Fruit fly (Drosophila melanogaster) whole organism, embryonic: ENCODE measurements around the gene CG12096.
A peak's percentile ranks its signal among the peaks of the same experiment; 100 is the strongest.

Experiments used
- Adf1 ChIP-seq: fragments of 200-800 bp; sonication (Bioruptor generic); IDR thresholded peaks from 2 replicates; pipeline ENCODE4 v1.3.6; 2022; ENCODE audit warnings: missing biosample characterization, missing genetic modification characterization
- Bdp1 ChIP-seq: fragments of 200-800 bp; sonication (Bioruptor generic); optimal IDR thresholded peaks from 3 replicates; lab custom pipeline; 2016; ENCODE audit warnings: missing biosample characterization, missing genetic modification characterization
- Bgb ChIP-seq: fragments of 200-800 bp; sonication (Bioruptor generic); IDR thresholded peaks from 2 replicates; pipeline ENCODE4 v1.3.6; 2022; ENCODE audit warnings: missing biosample characterization, missing genetic modification characterization; ENCODE audit not compliant: partially characterized antibody
- CG10654 ChIP-seq: fragments of 200-800 bp; sonication (Bioruptor generic); optimal IDR thresholded peaks from 2 replicates; lab custom pipeline; 2016; ENCODE audit warnings: missing biosample characterization, missing genetic modification characterization
- CG11504 ChIP-seq: fragments of 200-800 bp; sonication (Bioruptor generic); optimal IDR thresholded peaks from 3 replicates; lab custom pipeline; 2019; ENCODE audit warnings: missing biosample characterization, mild to moderate bottlenecking, missing genetic modification characterization, moderate library complexity
- CG1233 ChIP-seq: fragments of 200-800 bp; sonication (Bioruptor generic); optimal IDR thresholded peaks from 4 replicates; lab custom pipeline; 2018; ENCODE audit warnings: missing biosample characterization, mild to moderate bottlenecking, missing genetic modification characterization
- CG13287 ChIP-seq: fragments of 200-800 bp; sonication (Bioruptor generic); IDR thresholded peaks from 2 replicates; pipeline ENCODE4 v1.3.6; 2022; ENCODE audit warnings: missing biosample characterization, missing genetic modification characterization; ENCODE audit not compliant: partially characterized antibody
- CG14050 ChIP-seq: fragments of 200-800 bp; sonication (Bioruptor generic); IDR thresholded peaks from 3 replicates; pipeline ENCODE4 v1.3.6; 2022; ENCODE audit warnings: missing biosample characterization, missing genetic modification characterization
- CG17361 ChIP-seq: fragments of 200-800 bp; sonication (Bioruptor generic); IDR thresholded peaks from 3 replicates; pipeline ENCODE4 v1.3.6; 2022; ENCODE audit warnings: missing biosample characterization, missing genetic modification characterization
- CG18011 ChIP-seq: fragments of 200-800 bp; sonication (Bioruptor generic); optimal IDR thresholded peaks from 2 replicates; lab custom pipeline; 2017; ENCODE audit warnings: missing biosample characterization, missing genetic modification characterization, mild to moderate bottlenecking, moderate library complexity, missing genotype
- CG32772 ChIP-seq: fragments of 200-800 bp; sonication (Bioruptor generic); IDR thresholded peaks from 2 replicates; pipeline ENCODE4 v1.3.6; 2022; ENCODE audit warnings: missing biosample characterization, missing genetic modification characterization
- CG4404 ChIP-seq: fragments of 200-800 bp; sonication (Bioruptor generic); IDR thresholded peaks from 2 replicates; pipeline ENCODE4 v1.3.6; 2022; ENCODE audit warnings: missing biosample characterization, missing genetic modification characterization
- CG7963 ChIP-seq: fragments of 200-800 bp; sonication (Bioruptor generic); IDR thresholded peaks from 3 replicates; pipeline ENCODE4 v1.3.6; 2022; ENCODE audit warnings: missing biosample characterization, missing genetic modification characterization; ENCODE audit not compliant: partially characterized antibody
- CG7987 ChIP-seq: fragments of 200-800 bp; sonication (Bioruptor generic); optimal IDR thresholded peaks from 2 replicates; lab custom pipeline; 2018; ENCODE audit warnings: missing biosample characterization, mild to moderate bottlenecking, missing genetic modification characterization, moderate library complexity
- CG8089 ChIP-seq: fragments of 200-800 bp; sonication (Bioruptor generic); optimal IDR thresholded peaks from 3 replicates; lab custom pipeline; 2016; ENCODE audit warnings: missing biosample characterization, missing genetic modification characterization
- CG9609 ChIP-seq: fragments of 200-800 bp; sonication (Bioruptor generic); optimal IDR thresholded peaks from 3 replicates; lab custom pipeline; 2016; ENCODE audit warnings: missing biosample characterization, missing genetic modification characterization
- CTCF ChIP-seq: fragments of 200-800 bp; sonication (Bioruptor generic); optimal IDR thresholded peaks from 2 replicates; lab custom pipeline; 2017; ENCODE audit warnings: missing biosample characterization, mild to moderate bottlenecking, missing genetic modification characterization, moderate library complexity
- Deaf1 ChIP-seq: fragments of 200-800 bp; optimal IDR thresholded peaks from 3 replicates; lab custom pipeline; 2019; ENCODE audit warnings: missing biosample characterization, mild to moderate bottlenecking, missing genetic modification characterization, moderate library complexity
- Dip2 ChIP-seq: fragments of 200-800 bp; sonication (Bioruptor generic); IDR thresholded peaks from 2 replicates; pipeline ENCODE4 v1.3.6; 2022; ENCODE audit warnings: missing biosample characterization, missing genetic modification characterization
- E2f1 ChIP-seq: fragments of 200-800 bp; sonication (Bioruptor generic); IDR thresholded peaks from 2 replicates; pipeline ENCODE4 v1.3.6; 2022; ENCODE audit warnings: missing biosample characterization, missing genetic modification characterization
- Elba2 ChIP-seq: fragments of 200-800 bp; sonication (Bioruptor generic); optimal IDR thresholded peaks from 3 replicates; lab custom pipeline; 2016; ENCODE audit warnings: missing biosample characterization, missing genetic modification characterization
- HLH3B ChIP-seq: fragments of 200-800 bp; sonication (Bioruptor generic); IDR thresholded peaks from 2 replicates; pipeline ENCODE4 v1.3.6; 2022; ENCODE audit warnings: missing biosample characterization, missing genetic modification characterization
- Hsf ChIP-seq: fragments of 200-800 bp; sonication (Bioruptor generic); optimal IDR thresholded peaks from 3 replicates; lab custom pipeline; 2016; ENCODE audit warnings: missing biosample characterization, missing genetic modification characterization
- Spps ChIP-seq: fragments of 200-800 bp; sonication (Bioruptor generic); optimal IDR thresholded peaks from 2 replicates; lab custom pipeline; 2018; ENCODE audit warnings: missing biosample characterization, mild to moderate bottlenecking, missing genetic modification characterization
- Sry-δ ChIP-seq: fragments of 200-800 bp; sonication (Bioruptor generic); optimal IDR thresholded peaks from 2 replicates; lab custom pipeline; 2016; ENCODE audit warnings: missing biosample characterization, missing genetic modification characterization
- Stat92E ChIP-seq, 3 experiments: fragments of >200 bp in 2 of 3; fragments of 200-800 bp in 1 of 3; sonication (Bioruptor generic) in 1 of 3; optimal IDR thresholded peaks; 2 replicates each; lab custom pipeline; 2017 to 2019; ENCODE audit warnings: missing biosample characterization in 3 of 3, missing genetic modification characterization in 3 of 3, mild to moderate bottlenecking in 1 of 3, moderate library complexity in 1 of 3
- bab2 ChIP-seq: fragments of 200-800 bp; sonication (Bioruptor generic); optimal IDR thresholded peaks from 2 replicates; lab custom pipeline; 2016; ENCODE audit warnings: missing biosample characterization, missing genetic modification characterization
- bcd ChIP-seq: fragments of 200-800 bp; sonication (Bioruptor generic); optimal IDR thresholded peaks from 2 replicates; lab custom pipeline; 2017; ENCODE audit warnings: missing biosample characterization, mild to moderate bottlenecking, missing genetic modification characterization
- cas ChIP-seq: fragments of 200-800 bp; sonication (Bioruptor generic); IDR thresholded peaks from 2 replicates; pipeline ENCODE4 v1.3.6; 2022; ENCODE audit warnings: missing biosample characterization, missing genetic modification characterization
- chif ChIP-seq, 2 experiments: fragments of 200-800 bp; sonication (Bioruptor generic); optimal IDR thresholded peaks; 3 replicates each; lab custom pipeline; 2016; ENCODE audit warnings: missing biosample characterization in 2 of 2, missing genetic modification characterization in 2 of 2
- crp ChIP-seq, 2 experiments: fragments of 200-800 bp; sonication (Bioruptor generic); optimal IDR thresholded peaks; 2 replicates in 1 of 2; 3 replicates in 1 of 2; lab custom pipeline; 2017; ENCODE audit warnings: missing biosample characterization in 2 of 2, missing genetic modification characterization in 2 of 2, mild to moderate bottlenecking in 1 of 2, moderate library complexity in 1 of 2
- disco-r ChIP-seq: fragments of 200-800 bp; sonication (Bioruptor generic); optimal IDR thresholded peaks from 2 replicates; lab custom pipeline; 2016; ENCODE audit warnings: missing biosample characterization, missing genetic modification characterization
- dmrt99B ChIP-seq: fragments of 200-800 bp; sonication (Bioruptor generic); optimal IDR thresholded peaks from 2 replicates; lab custom pipeline; 2018; ENCODE audit warnings: missing biosample characterization, mild to moderate bottlenecking, missing genetic modification characterization, moderate library complexity
- ems ChIP-seq: fragments of 200-800 bp; sonication (Bioruptor generic); optimal IDR thresholded peaks from 3 replicates; lab custom pipeline; 2016; ENCODE audit warnings: missing biosample characterization, missing genetic modification characterization
- fu2 ChIP-seq: fragments of 200-800 bp; sonication (Bioruptor generic); optimal IDR thresholded peaks from 2 replicates; lab custom pipeline; 2016; ENCODE audit warnings: missing biosample characterization, missing genetic modification characterization
- gcm2 ChIP-seq: fragments of 200-800 bp; sonication (Bioruptor generic); optimal IDR thresholded peaks from 2 replicates; lab custom pipeline; 2016; ENCODE audit warnings: missing biosample characterization, missing genetic modification characterization
- ham ChIP-seq: fragments of 200-800 bp; sonication (Bioruptor generic); IDR thresholded peaks from 2 replicates; pipeline ENCODE4 v1.3.6; 2022; ENCODE audit warnings: missing biosample characterization, missing genetic modification characterization
- klu ChIP-seq: fragments of 200-800 bp; sonication (Bioruptor generic); IDR thresholded peaks from 2 replicates; pipeline ENCODE4 v1.3.6; 2022; ENCODE audit warnings: missing biosample characterization, missing genetic modification characterization
- lov ChIP-seq, 2 experiments: fragments of 200-800 bp in 1 of 2; fragments of >200 bp in 1 of 2; sonication (Bioruptor generic) in 1 of 2; IDR thresholded peaks in 1 of 2; optimal IDR thresholded peaks in 1 of 2; 2 replicates in 1 of 2; 3 replicates in 1 of 2; pipeline versions ENCODE4 v1.3.6 to Lab custom; 2017 to 2022; ENCODE audit warnings: missing biosample characterization in 1 of 2, missing genetic modification characterization in 1 of 2
- nerfin-1 ChIP-seq: fragments of 200-800 bp; sonication (Bioruptor generic); optimal IDR thresholded peaks from 3 replicates; lab custom pipeline; 2019; ENCODE audit warnings: missing biosample characterization, mild to moderate bottlenecking, missing genetic modification characterization, moderate library complexity
- odd ChIP-seq: fragments of 200-800 bp; sonication (Bioruptor generic); optimal IDR thresholded peaks from 2 replicates; lab custom pipeline; 2017; ENCODE audit warnings: missing biosample characterization, mild to moderate bottlenecking, missing genetic modification characterization
- org-1 ChIP-seq: fragments of 200-800 bp; sonication (Bioruptor generic); optimal IDR thresholded peaks from 2 replicates; lab custom pipeline; 2017; ENCODE audit warnings: missing biosample characterization, missing genetic modification characterization
- pb ChIP-seq: fragments of 200-800 bp; sonication (Bioruptor generic); optimal IDR thresholded peaks from 3 replicates; lab custom pipeline; 2016; ENCODE audit warnings: missing biosample characterization, missing genetic modification characterization
- pho ChIP-seq: fragments of 200-800 bp; sonication (Bioruptor generic); optimal IDR thresholded peaks from 2 replicates; lab custom pipeline; 2016; ENCODE audit warnings: missing biosample characterization, missing genetic modification characterization
- sc ChIP-seq, 3 experiments: fragments of >200 bp in 2 of 3; fragments of 200-800 bp in 1 of 3; sonication (Bioruptor generic) in 1 of 3; optimal IDR thresholded peaks; 2 replicates in 2 of 3; 3 replicates in 1 of 3; lab custom pipeline; 2017; ENCODE audit warnings: mild to moderate bottlenecking in 1 of 3, missing biosample characterization in 1 of 3, missing genetic modification characterization in 1 of 3, missing genetic modification reagents in 1 of 3
- so ChIP-seq: fragments of 200-800 bp; sonication (Bioruptor generic); IDR thresholded peaks from 3 replicates; pipeline ENCODE4 v1.3.6; 2022; ENCODE audit warnings: missing biosample characterization, missing genetic modification characterization
- sob ChIP-seq: fragments of 200-800 bp; sonication (Bioruptor generic); IDR thresholded peaks from 2 replicates; pipeline ENCODE4 v1.3.6; 2022; ENCODE audit warnings: missing biosample characterization, missing genetic modification characterization
- tup ChIP-seq: fragments of 200-800 bp; sonication (Bioruptor generic); optimal IDR thresholded peaks from 2 replicates; lab custom pipeline; 2016; ENCODE audit warnings: missing biosample characterization, mild to moderate bottlenecking, missing genetic modification characterization, moderate library complexity
- zfh2 ChIP-seq: fragments of 200-800 bp; sonication (Bioruptor generic); optimal IDR thresholded peaks from 2 replicates; lab custom pipeline; 2016; ENCODE audit warnings: missing biosample characterization, missing genetic modification characterization

CG12096 gene

dm6 chrX:13131063-13131773 is 28.2 kb upstream of the CG12096 start (continued):
- TF ChIP-seq lov (optimal IDR thresholded peaks at IDR 0.05; lab: Kevin White, UChicago), result no peak
- TF ChIP-seq lov (GFP tag; IDR thresholded peaks at IDR 0.05; lab: Robert Waterston, UW), result peak; percentile 99
- peak; percentile 99 for TF ChIP-seq so (GFP tag; lab: Robert Waterston, UW)
- peak; percentile 99 for TF ChIP-seq CG4404 (GFP tag; lab: Robert Waterston, UW)
- peak; percentile 98 for TF ChIP-seq CG8089 (GFP tag; lab: Kevin White, UChicago)
- TF ChIP-seq CG32772 (GFP tag; lab: Robert Waterston, UW), result peak; percentile 99
- TF ChIP-seq Sry-δ, result peak; percentile 78
- TF ChIP-seq fu2 (GFP tag; lab: Kevin White, UChicago), result peak; percentile 99
- TF ChIP-seq Stat92E (GFP tag; optimal IDR thresholded peaks at IDR 0.05; lab: Kevin White, UChicago), result peak in 1 of 3 experiments; percentile 89
- peak; percentile 89 for TF ChIP-seq CG17361 (GFP tag; lab: Robert Waterston, UW)
- TF ChIP-seq bab2 (GFP tag; lab: Kevin White, UChicago), result peak; percentile 99
- peak; percentile 99 for TF ChIP-seq gcm2 (GFP tag; lab: Kevin White, UChicago)
- TF ChIP-seq bcd (GFP tag; lab: Kevin White, UChicago), result peak; percentile 99
- peak; percentile 99 for TF ChIP-seq disco-r (GFP tag; lab: Kevin White, UChicago)
- TF ChIP-seq CG18011 (GFP tag; lab: Kevin White, UChicago), result peak; percentile 93
- peak; percentile 97 for TF ChIP-seq CG11504
- peak; percentile 70 for TF ChIP-seq Elba2 (GFP tag; lab: Kevin White, UChicago)
- TF ChIP-seq ems (GFP tag; lab: Kevin White, UChicago), result peak; percentile 99
- peak; percentile 99 for TF ChIP-seq zfh2 (GFP tag; lab: Kevin White, UChicago)
- peak; percentile 99 for TF ChIP-seq CG10654 (GFP tag; lab: Kevin White, UChicago)
- peak; percentile 99 for TF ChIP-seq pho
- peak; percentile 94 for TF ChIP-seq Bdp1 (GFP tag; lab: Kevin White, UChicago)
- peak; percentile 98 for TF ChIP-seq klu (GFP tag; lab: Robert Waterston, UW)
- peak; percentile 99 for TF ChIP-seq HLH3B (GFP tag; lab: Robert Waterston, UW)
- TF ChIP-seq Adf1 (GFP tag; lab: Robert Waterston, UW), result peak; percentile 94
- TF ChIP-seq Deaf1, result peak; percentile 82
- TF ChIP-seq Hsf (GFP tag; lab: Kevin White, UChicago), result peak; percentile 99
- TF ChIP-seq org-1 (GFP tag; lab: Kevin White, UChicago), result peak; percentile 99
- TF ChIP-seq odd (GFP tag; lab: Kevin White, UChicago), result peak; percentile 98
- TF ChIP-seq crp (GFP tag; optimal IDR thresholded peaks at IDR 0.05; lab: Kevin White, UChicago), result peak in 1 of 2 experiments; percentile 74
- TF ChIP-seq Bgb (GFP tag; lab: Robert Waterston, UW), result peak; percentile 70
- TF ChIP-seq sc (optimal IDR thresholded peaks at IDR 0.05; lab: Kevin White, UChicago), result no peak
- TF ChIP-seq sc (GFP tag; optimal IDR thresholded peaks at IDR 0.05; lab: Kevin White, UChicago), result peak; percentile 94
- TF ChIP-seq nerfin-1 (tag; lab: Kevin White, UChicago), result peak; percentile 95
- peak; percentile 98 for TF ChIP-seq ham (GFP tag; lab: Robert Waterston, UW)
- TF ChIP-seq CTCF (GFP tag; lab: Kevin White, UChicago), result peak; percentile 74
- TF ChIP-seq CG7963 (GFP tag; lab: Robert Waterston, UW), result no peak
- TF ChIP-seq CG13287 (GFP tag; lab: Robert Waterston, UW), result peak; percentile 64; the same call in 1 of the 2 replicates
- TF ChIP-seq E2f1 (GFP tag; lab: Robert Waterston, UW), result peak; percentile 99
- peak; percentile 99 for TF ChIP-seq dmrt99B (tag; lab: Kevin White, UChicago)
- TF ChIP-seq cas (GFP tag; lab: Robert Waterston, UW), result peak; percentile 98
- peak; percentile 67 for TF ChIP-seq Dip2 (GFP tag; lab: Robert Waterston, UW)
- peak; percentile 99 for TF ChIP-seq chif (GFP tag; optimal IDR thresholded peaks at IDR 0.05; lab: Kevin White, UChicago)
- peak; percentile 99 for TF ChIP-seq pb (GFP tag; lab: Kevin White, UChicago)
- TF ChIP-seq CG7987 (GFP tag; lab: Kevin White, UChicago), result peak; percentile 95
- TF ChIP-seq CG1233, result peak; percentile 98
- TF ChIP-seq Spps (tag; lab: Kevin White, UChicago), result peak; percentile 87
- peak; percentile 99 for TF ChIP-seq CG9609 (GFP tag; lab: Kevin White, UChicago)
- TF ChIP-seq sob (GFP tag; lab: Robert Waterston, UW), result peak; percentile 99
- peak; percentile 98 for TF ChIP-seq tup
- TF ChIP-seq CG14050, result peak; percentile 99
